Worm (Caenorhabditis elegans): ENCODE data around the gene aexr-2.

DNA sequence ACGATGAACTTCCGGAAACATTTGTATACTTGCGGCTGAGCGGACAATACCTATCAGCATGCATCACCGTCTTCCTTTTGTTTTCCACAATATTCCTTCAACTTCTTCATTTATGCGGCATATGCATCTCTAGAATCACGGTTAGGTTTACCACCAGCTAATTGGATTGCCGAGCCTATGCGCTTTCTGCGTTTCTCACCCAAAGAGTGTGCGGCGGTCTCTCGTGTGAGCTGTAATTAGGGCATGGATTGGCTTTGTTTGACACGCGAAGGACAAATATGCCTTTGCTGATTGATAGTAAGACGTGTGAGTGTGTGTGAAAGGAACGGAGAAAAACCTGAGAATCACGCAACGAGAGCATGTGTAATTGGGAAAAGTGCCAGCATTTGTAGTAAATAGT lies 17.8 kb downstream of the aexr-2 start:
- TF ChIP-seq ama-1 (optimal IDR thresholded peaks at IDR 0.05): no peak
- TF ChIP-seq ets-7 (tag; optimal IDR thresholded peaks at IDR 0.05): no peak
- no peak for TF ChIP-seq aly-1 (tag; optimal IDR thresholded peaks at IDR 0.05)
- TF ChIP-seq tbx-37 (GFP tag; conservative IDR thresholded peaks at IDR 0.05): no peak
- TF ChIP-seq hmg-4 (GFP tag; optimal IDR thresholded peaks at IDR 0.05): no peak
- no peak for TF ChIP-seq flt-1 (GFP tag; IDR thresholded peaks at IDR 0.05)

Data from whole organism, early embryonic.